Worm (Caenorhabditis elegans): ENCODE measurements around the gene W03C9.2.

- TF ChIP-seq ztf-11 (tag; optimal IDR thresholded peaks at IDR 0.05) (no peak), lin-13 (GFP tag; optimal IDR thresholded peaks at IDR 0.05) (no peak)
Observed at ce11 chrII:11994940-11995339, 32.8 kb downstream of the W03C9.2 start.
